Worm (Caenorhabditis elegans) whole organism, L3 larva: Measurements from ENCODE around the gene C01G6.4.
A peak's percentile ranks its signal among the peaks of the same experiment; 100 is the strongest.

ENCODE experiments used
- R02D3.7 ChIP-seq: fragments of 150-350 bp; optimal IDR thresholded peaks from 2 replicates; lab custom pipeline; 2014; ENCODE audit warnings: missing biosample characterization, missing genetic modification characterization
- aly-2 ChIP-seq: fragments of 150-350 bp; optimal IDR thresholded peaks from 2 replicates; lab custom pipeline; 2014; ENCODE audit warnings: missing biosample characterization, missing genetic modification characterization
- ama-1 ChIP-seq: fragments of 150-350 bp; optimal IDR thresholded peaks from 2 replicates; lab custom pipeline; 2018
- ceh-16 ChIP-seq: sonication (generic microtip); optimal IDR thresholded peaks from 2 replicates; lab custom pipeline; 2017; ENCODE audit warnings: missing biosample characterization, missing genetic modification characterization
- ceh-28 ChIP-seq: fragments of 150-350 bp; optimal IDR thresholded peaks from 2 replicates; lab custom pipeline; 2014; ENCODE audit warnings: missing biosample characterization, missing genetic modification reagents, missing genetic modification characterization
- ceh-9 ChIP-seq: sonication (generic microtip); optimal IDR thresholded peaks from 2 replicates; lab custom pipeline; 2018; ENCODE audit warnings: missing biosample characterization, missing genetic modification characterization
- egl-27 ChIP-seq: sonication (generic microtip); optimal IDR thresholded peaks from 4 replicates; lab custom pipeline; 2017; ENCODE audit warnings: missing biosample characterization, missing genetic modification reagents, missing genetic modification characterization
- egl-5 ChIP-seq: fragments of 150-350 bp; optimal IDR thresholded peaks from 2 replicates; lab custom pipeline; 2017; ENCODE audit warnings: missing biosample characterization, missing genetic modification reagents, missing genetic modification characterization, inconsistent platforms
- elt-2 ChIP-seq: sonication (generic microtip); optimal IDR thresholded peaks from 2 replicates; lab custom pipeline; 2016; ENCODE audit warnings: missing genetic modification reagents, mild to moderate bottlenecking, missing genetic modification characterization, missing compliant biosample characterization
- elt-3 ChIP-seq, 3 experiments: fragments of 150-350 bp in 1 of 3; sonication (generic microtip) in 2 of 3; optimal IDR thresholded peaks; 2 replicates in 2 of 3; 4 replicates in 1 of 3; lab custom pipeline; 2014 to 2017; ENCODE audit warnings: missing biosample characterization in 3 of 3, missing genetic modification characterization in 3 of 3
- fkh-10 ChIP-seq: sonication (generic microtip); optimal IDR thresholded peaks from 2 replicates; lab custom pipeline; 2017; ENCODE audit warnings: missing biosample characterization, missing genetic modification reagents, missing genetic modification characterization
- fkh-2 ChIP-seq: fragments of 150-350 bp; optimal IDR thresholded peaks from 2 replicates; lab custom pipeline; 2014; ENCODE audit warnings: missing biosample characterization, missing genetic modification reagents, missing genetic modification characterization
- hmg-11 ChIP-seq: sonication (generic microtip); optimal IDR thresholded peaks from 2 replicates; lab custom pipeline; 2016; ENCODE audit warnings: missing genetic modification characterization, missing compliant biosample characterization
- jun-1 ChIP-seq: fragments of 150-350 bp; optimal IDR thresholded peaks from 2 replicates; lab custom pipeline; 2014; ENCODE audit warnings: missing biosample characterization, missing genetic modification reagents, missing genetic modification characterization
- lin-39 ChIP-seq: fragments of 150-350 bp; optimal IDR thresholded peaks from 2 replicates; lab custom pipeline; 2018; ENCODE audit warnings: missing biosample characterization, missing genetic modification reagents, missing genetic modification characterization
- lsy-12 ChIP-seq: sonication (generic microtip); optimal IDR thresholded peaks from 2 replicates; lab custom pipeline; 2016; ENCODE audit warnings: mild to moderate bottlenecking, missing genetic modification characterization, missing compliant biosample characterization
- mml-1 ChIP-seq: fragments of 150-350 bp; sonication (generic microtip); optimal IDR thresholded peaks from 3 replicates; lab custom pipeline; 2014; ENCODE audit warnings: missing biosample characterization, missing genetic modification characterization
- nfya-1 ChIP-seq: sonication (generic microtip); optimal IDR thresholded peaks from 2 replicates; lab custom pipeline; 2017; ENCODE audit warnings: missing genetic modification characterization, mild to moderate bottlenecking, missing compliant biosample characterization, antibody characterized with exemption, moderate library complexity; ENCODE audit not compliant: insufficient read depth
- nhr-12 ChIP-seq: fragments of 150-350 bp; optimal IDR thresholded peaks from 2 replicates; lab custom pipeline; 2014; ENCODE audit warnings: missing biosample characterization, missing genetic modification characterization
- nhr-23 ChIP-seq: fragments of 150-350 bp; optimal IDR thresholded peaks from 2 replicates; lab custom pipeline; 2014; ENCODE audit warnings: missing biosample characterization, missing genetic modification reagents, missing genetic modification characterization
- nhr-25 ChIP-seq: sonication (generic microtip); optimal IDR thresholded peaks from 2 replicates; lab custom pipeline; 2017; ENCODE audit warnings: missing biosample characterization, missing genetic modification characterization
- nhr-43 ChIP-seq: sonication (generic microtip); optimal IDR thresholded peaks from 2 replicates; lab custom pipeline; 2016; ENCODE audit warnings: mild to moderate bottlenecking, missing genetic modification characterization, missing compliant biosample characterization; ENCODE audit not compliant: poor library complexity, severe bottlenecking
- nhr-76 ChIP-seq: fragments of 150-350 bp; sonication (generic microtip); optimal IDR thresholded peaks from 5 replicates; lab custom pipeline; 2014; ENCODE audit warnings: missing biosample characterization, missing genetic modification characterization
- nhr-77 ChIP-seq: fragments of 150-350 bp; optimal IDR thresholded peaks from 2 replicates; lab custom pipeline; 2014; ENCODE audit warnings: missing biosample characterization, missing genetic modification characterization
- pha-4 ChIP-seq: fragments of 150-350 bp; optimal IDR thresholded peaks from 2 replicates; lab custom pipeline; 2014; ENCODE audit warnings: missing biosample characterization, missing genetic modification reagents, missing genetic modification characterization
- pqm-1 ChIP-seq: fragments of 150-350 bp; optimal IDR thresholded peaks from 2 replicates; lab custom pipeline; 2017; ENCODE audit warnings: missing biosample characterization, missing genetic modification characterization, inconsistent platforms
- sea-2 ChIP-seq: fragments of 150-350 bp; sonication (generic microtip); optimal IDR thresholded peaks from 4 replicates; lab custom pipeline; 2014; ENCODE audit warnings: missing biosample characterization, missing genetic modification reagents, missing genetic modification characterization
- skn-1 ChIP-seq: fragments of 150-350 bp; optimal IDR thresholded peaks from 2 replicates; lab custom pipeline; 2014; ENCODE audit warnings: missing biosample characterization, missing genetic modification characterization
- snpc-4 ChIP-seq: fragments of 150-350 bp; optimal IDR thresholded peaks from 2 replicates; lab custom pipeline; 2014; ENCODE audit warnings: missing biosample characterization, missing genetic modification characterization
- tbx-2 ChIP-seq: sonication (generic microtip); optimal IDR thresholded peaks from 2 replicates; lab custom pipeline; 2016; ENCODE audit warnings: mild to moderate bottlenecking, missing genetic modification characterization, missing compliant biosample characterization
- unc-39 ChIP-seq: sonication (generic microtip); optimal IDR thresholded peaks from 4 replicates; lab custom pipeline; 2017; ENCODE audit warnings: missing biosample characterization, missing genetic modification characterization
- unc-62 ChIP-seq: fragments of 150-350 bp; sonication (generic microtip); optimal IDR thresholded peaks from 4 replicates; lab custom pipeline; 2014; ENCODE audit warnings: missing biosample characterization, missing genetic modification reagents, missing genetic modification characterization
- zag-1 ChIP-seq: fragments of 150-350 bp; optimal IDR thresholded peaks from 2 replicates; lab custom pipeline; 2014; ENCODE audit warnings: missing biosample characterization, missing genetic modification characterization
- ztf-11 ChIP-seq: fragments of 150-350 bp; optimal IDR thresholded peaks from 2 replicates; lab custom pipeline; 2014; ENCODE audit warnings: missing biosample characterization, missing genetic modification characterization
- ztf-4 ChIP-seq: fragments of 150-350 bp; optimal IDR thresholded peaks from 2 replicates; lab custom pipeline; 2014; ENCODE audit warnings: missing biosample characterization, missing genetic modification characterization

C01G6.4 gene

DNA sequence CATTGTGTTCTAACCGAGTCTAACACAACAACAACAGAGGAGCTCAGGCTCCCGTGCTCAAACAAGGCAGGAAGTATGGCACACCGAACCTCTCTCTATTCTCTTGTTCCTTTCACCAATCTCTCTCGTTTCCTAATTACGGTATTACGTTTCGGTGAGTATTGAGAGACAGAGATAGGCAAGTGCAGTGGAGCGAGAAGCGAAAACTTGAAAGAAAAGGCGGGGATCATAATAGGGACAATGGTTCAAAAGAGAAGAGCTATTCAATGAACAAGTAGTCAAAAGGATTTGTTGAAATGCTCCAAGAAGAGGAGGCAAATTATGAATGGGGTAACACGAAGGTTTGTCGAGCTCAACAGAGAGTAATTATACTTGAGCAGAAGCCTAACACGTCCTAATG is 40.5 kb upstream of the C01G6.4 start:
- no peak for TF ChIP-seq jun-1 (tag; lab: Kevin White, UChicago)
- TF ChIP-seq ztf-11 (tag; lab: Kevin White, UChicago): no peak
- TF ChIP-seq ceh-16 (tag; lab: Kevin White, UChicago): no peak
- TF ChIP-seq skn-1 (tag; lab: Kevin White, UChicago): no peak
- no peak for TF ChIP-seq R02D3.7
- TF ChIP-seq nhr-23 (tag; lab: Kevin White, UChicago): no peak
- TF ChIP-seq sea-2 (GFP tag; lab: Kevin White, UChicago): no peak
- no peak for TF ChIP-seq hmg-11 (tag; lab: Kevin White, UChicago)

DNA sequence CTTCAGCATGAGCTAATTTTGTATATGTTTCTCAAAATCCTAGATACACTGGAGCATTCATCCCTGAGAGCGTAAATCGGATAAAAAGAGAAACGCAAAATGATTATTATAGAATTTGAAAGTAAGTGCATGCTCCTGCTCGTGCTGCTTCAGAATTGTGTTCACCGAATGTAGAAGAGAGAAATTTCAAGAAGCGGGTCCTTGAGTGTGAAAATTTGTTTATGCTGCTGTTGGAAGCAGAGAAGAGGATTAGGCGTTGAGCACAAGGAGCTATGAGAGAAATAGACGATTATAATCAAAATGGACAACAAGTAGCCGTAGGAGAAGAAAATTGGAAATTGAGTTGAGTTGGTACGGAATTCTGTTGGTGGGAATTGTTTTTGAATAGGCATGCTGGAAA is 38.9 kb upstream of the C01G6.4 start:
- TF ChIP-seq elt-2 (no peak), nfya-1 (tag; lab: Kevin White, UChicago) (peak; percentile 9), fkh-10 (GFP tag; lab: Kevin White, UChicago) (peak; percentile 96), sea-2 (GFP tag; lab: Kevin White, UChicago) (peak; percentile 2)

DNA sequence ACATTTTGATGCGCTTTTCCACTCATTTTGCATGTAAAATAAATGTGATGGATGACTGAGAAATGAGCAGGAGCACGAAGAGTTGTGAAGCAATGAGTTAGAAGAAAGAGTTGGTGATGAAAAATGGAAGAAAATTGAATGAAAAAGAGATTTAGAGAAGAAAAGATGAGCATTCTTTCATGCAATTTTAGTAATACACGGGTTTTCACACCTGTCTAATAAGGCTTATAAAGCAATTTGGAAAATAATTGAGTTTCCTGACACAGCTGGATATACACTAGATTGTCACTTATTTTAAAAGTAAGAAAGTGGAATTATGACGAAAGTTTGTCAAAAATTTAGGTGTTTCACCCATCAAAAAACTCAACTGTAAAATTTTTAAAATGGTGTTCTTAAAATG is 38.0 kb upstream of the C01G6.4 start:
- TF ChIP-seq pha-4 (tag; lab: Kevin White, UChicago) (no peak), sea-2 (GFP tag; lab: Kevin White, UChicago) (no peak), elt-3 (tag; optimal IDR thresholded peaks at IDR 0.05; lab: Kevin White, UChicago) (no peak), unc-39 (tag; lab: Kevin White, UChicago) (no peak), nhr-23 (tag; lab: Kevin White, UChicago) (no peak), nhr-25 (tag; lab: Kevin White, UChicago) (no peak), zag-1 (tag; lab: Kevin White, UChicago) (no peak), nhr-76 (tag; lab: Kevin White, UChicago) (no peak), ceh-16 (tag; lab: Kevin White, UChicago) (no peak), egl-5 (no peak), mml-1 (tag; lab: Kevin White, UChicago) (no peak), snpc-4 (no peak), nhr-43 (tag; lab: Kevin White, UChicago) (no peak), nhr-12 (no peak)

DNA sequence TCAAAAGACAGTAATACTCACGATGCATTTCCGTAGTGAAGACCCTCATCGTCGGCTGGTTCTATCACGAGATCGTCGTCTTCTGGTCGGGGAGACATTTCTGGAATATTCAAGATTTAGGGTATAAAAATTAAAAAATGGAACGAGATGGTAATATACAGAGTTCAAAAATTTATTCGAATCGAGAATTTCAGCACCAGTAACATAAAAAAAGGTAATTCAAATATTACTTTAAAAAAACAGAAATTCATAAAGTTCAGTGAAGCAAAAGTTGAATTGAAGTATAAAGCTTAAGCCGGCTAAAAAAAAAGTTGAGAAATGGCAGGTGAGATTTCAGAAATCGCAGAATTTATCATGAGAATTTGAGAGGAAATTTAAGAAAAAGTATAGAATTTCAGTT is 37.4 kb upstream of the C01G6.4 start, which contains the start of gene cam-1:
Gene cam-1 (minus strand): TSS at position 101 of the 400 bp plus-strand sequence.
- TF ChIP-seq egl-5 (no peak), ztf-4 (tag; lab: Kevin White, UChicago) (no peak), nhr-25 (tag; lab: Kevin White, UChicago) (no peak), aly-2 (tag; lab: Kevin White, UChicago) (no peak), pqm-1 (tag; lab: Kevin White, UChicago) (no peak)
- TF ChIP-seq, all 47 proteins: peak for 0

DNA sequence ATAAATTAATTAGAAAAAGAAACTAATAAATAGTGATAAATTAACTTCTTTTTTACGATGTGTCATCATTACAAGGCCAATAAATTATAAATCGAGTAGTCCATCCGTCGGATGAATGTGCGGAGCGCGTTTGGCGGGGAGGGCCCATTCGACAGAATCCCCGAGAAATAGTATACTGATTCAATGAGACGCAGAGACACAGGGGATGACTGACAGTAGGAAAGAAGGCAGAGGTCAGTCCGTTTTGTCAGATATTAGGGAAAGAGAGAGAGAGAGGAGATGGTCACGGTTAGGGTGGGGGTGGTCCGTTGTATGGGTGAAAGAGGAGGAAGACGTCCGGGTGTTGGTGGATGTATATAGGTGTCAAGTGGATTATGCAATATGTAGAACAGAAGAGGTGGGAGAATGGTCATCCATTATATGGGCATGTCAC is 35.8 kb upstream of the C01G6.4 start:
- TF ChIP-seq egl-5: peak; percentile 34
- TF ChIP-seq nfya-1 (tag; lab: Kevin White, UChicago): peak; percentile 2
- TF ChIP-seq nhr-76 (tag; lab: Kevin White, UChicago): no peak
- no peak for TF ChIP-seq snpc-4
- TF ChIP-seq, all 47 proteins: peak for 2

DNA sequence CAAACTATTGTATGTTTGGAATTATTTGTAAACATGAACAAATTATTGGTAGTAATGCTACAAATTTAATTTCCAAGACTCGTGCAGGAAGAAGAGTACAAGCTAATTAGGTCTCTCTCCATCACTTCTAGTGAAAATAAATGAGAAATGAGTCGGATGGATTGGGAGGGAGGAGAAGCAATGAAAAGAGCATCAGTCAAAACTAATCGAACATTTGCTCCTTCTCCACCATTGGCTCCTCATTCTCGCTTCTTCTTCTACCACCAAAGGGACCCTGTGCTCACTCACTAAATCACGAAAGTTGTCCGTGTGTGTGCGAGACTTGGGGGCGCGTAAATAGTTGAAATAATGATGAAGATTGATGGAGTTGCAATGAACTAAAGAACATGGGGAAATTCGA is 34.0 kb upstream of the C01G6.4 start:
- TF ChIP-seq unc-62 (GFP tag; lab: Kevin White, UChicago) (peak; percentile 67), nhr-77 (tag; lab: Kevin White, UChicago) (no peak), fkh-2 (tag; lab: Kevin White, UChicago) (no peak), snpc-4 (no peak), zag-1 (tag; lab: Kevin White, UChicago) (no peak), fkh-10 (GFP tag; lab: Kevin White, UChicago) (no peak), lin-39 (tag; lab: Kevin White, UChicago) (peak; percentile 94), skn-1 (tag; lab: Kevin White, UChicago) (no peak), ztf-11 (tag; lab: Kevin White, UChicago) (no peak), R02D3.7 (no peak), hmg-11 (tag; lab: Kevin White, UChicago) (no peak), ama-1 (lab: Kevin White, UChicago) (no peak), pha-4 (tag; lab: Kevin White, UChicago) (no peak), egl-27 (tag; lab: Kevin White, UChicago) (no peak), nfya-1 (tag; lab: Kevin White, UChicago) (peak; percentile 79), sea-2 (GFP tag; lab: Kevin White, UChicago) (no peak), unc-39 (tag; lab: Kevin White, UChicago) (no peak), pqm-1 (tag; lab: Kevin White, UChicago) (no peak), nhr-43 (tag; lab: Kevin White, UChicago) (no peak), ceh-28 (tag; lab: Kevin White, UChicago) (no peak), ceh-9 (tag; lab: Kevin White, UChicago) (no peak), lsy-12 (no peak), nhr-25 (tag; lab: Kevin White, UChicago) (no peak), ztf-4 (tag; lab: Kevin White, UChicago) (no peak), tbx-2 (no peak)
- TF ChIP-seq, all 47 proteins: peak for 3
